Worm (Caenorhabditis elegans): ENCODE results near the gene unc-105.

DNA sequence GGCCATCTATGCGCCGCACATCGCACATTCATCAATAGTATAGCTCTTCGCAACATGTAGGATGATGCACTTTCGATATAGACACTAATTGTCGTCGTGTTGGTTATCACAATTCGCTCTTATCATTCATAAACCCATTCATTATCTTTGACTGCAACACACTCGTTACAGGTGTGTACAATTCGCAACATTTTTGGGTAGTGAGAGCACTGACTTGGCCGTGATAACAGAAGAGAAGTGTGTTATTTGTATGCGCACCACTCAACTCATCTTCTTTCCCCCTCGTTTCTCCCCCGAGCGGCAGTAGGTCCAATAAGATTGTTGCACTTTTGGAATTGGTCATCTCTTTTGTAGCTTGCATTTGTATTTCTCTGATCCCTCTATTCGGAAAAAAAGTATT, 11.0 kb downstream of the unc-105 start:
- peak; percentile 95 for TF ChIP-seq pqm-1 (tag; optimal IDR thresholded peaks at IDR 0.05)
- TF ChIP-seq unc-62 (GFP tag; optimal IDR thresholded peaks at IDR 0.05): no peak
- no peak for TF ChIP-seq elt-1 (tag; optimal IDR thresholded peaks at IDR 0.05)
- no peak for TF ChIP-seq aly-2 (tag; optimal IDR thresholded peaks at IDR 0.05)
- no peak for TF ChIP-seq ama-1 (optimal IDR thresholded peaks at IDR 0.05)
- TF ChIP-seq fos-1 (tag; optimal IDR thresholded peaks at IDR 0.05): no peak
